Fruit fly (Drosophila melanogaster): ENCODE data around the gene Srg3.

Gene Srg3

dm6 chr3L:9465652-9466244 lies 22.7 kb downstream of the Srg3 start:
- TF ChIP-seq Myc (optimal IDR thresholded peaks at IDR 0.05) (no peak), h (optimal IDR thresholded peaks at IDR 0.05) (no peak), Sin3A (optimal IDR thresholded peaks at IDR 0.05) (no peak), ttk (optimal IDR thresholded peaks at IDR 0.05) (no peak), insv (optimal IDR thresholded peaks at IDR 0.05) (no peak), psq (optimal IDR thresholded peaks at IDR 0.05) (no peak)

- TF ChIP-seq ttk (optimal IDR thresholded peaks at IDR 0.05) (no peak), psq (optimal IDR thresholded peaks at IDR 0.05) (no peak), h (optimal IDR thresholded peaks at IDR 0.05) (no peak), Myc (optimal IDR thresholded peaks at IDR 0.05) (no peak), Sin3A (optimal IDR thresholded peaks at IDR 0.05) (no peak), insv (optimal IDR thresholded peaks at IDR 0.05) (no peak)
Measured at dm6 chr3L:9466595-9466994, 23.6 kb downstream of the Srg3 start.

- TF ChIP-seq Myc (optimal IDR thresholded peaks at IDR 0.05) (no peak), insv (optimal IDR thresholded peaks at IDR 0.05) (no peak), ttk (optimal IDR thresholded peaks at IDR 0.05) (no peak), Sin3A (optimal IDR thresholded peaks at IDR 0.05) (no peak), h (optimal IDR thresholded peaks at IDR 0.05) (no peak), psq (optimal IDR thresholded peaks at IDR 0.05) (no peak)
Measured at dm6 chr3L:9467267-9467666, 24.2 kb downstream of the Srg3 start.

dm6 chr3L:9467763-9468206 lies 24.8 kb downstream of the Srg3 start:
- TF ChIP-seq h (optimal IDR thresholded peaks at IDR 0.05): no peak
- no peak for TF ChIP-seq psq (optimal IDR thresholded peaks at IDR 0.05)
- no peak for TF ChIP-seq ttk (optimal IDR thresholded peaks at IDR 0.05)
- no peak for TF ChIP-seq insv (optimal IDR thresholded peaks at IDR 0.05)
- TF ChIP-seq Myc (optimal IDR thresholded peaks at IDR 0.05): no peak
- no peak for TF ChIP-seq Sin3A (optimal IDR thresholded peaks at IDR 0.05)

dm6 chr3L:9468261-9468890 lies 25.3 kb downstream of the Srg3 start:
- TF ChIP-seq Myc (optimal IDR thresholded peaks at IDR 0.05) (no peak), psq (optimal IDR thresholded peaks at IDR 0.05) (no peak), insv (optimal IDR thresholded peaks at IDR 0.05) (no peak)

dm6 chr3L:9469079-9469478 lies 26.0 kb downstream of the Srg3 start:
- no peak for TF ChIP-seq insv (optimal IDR thresholded peaks at IDR 0.05)
- TF ChIP-seq Sin3A (optimal IDR thresholded peaks at IDR 0.05): no peak
- TF ChIP-seq Myc (optimal IDR thresholded peaks at IDR 0.05): no peak
- no peak for TF ChIP-seq ttk (optimal IDR thresholded peaks at IDR 0.05)
- TF ChIP-seq psq (optimal IDR thresholded peaks at IDR 0.05): no peak
- TF ChIP-seq h (optimal IDR thresholded peaks at IDR 0.05): no peak

- no peak for TF ChIP-seq Myc (optimal IDR thresholded peaks at IDR 0.05)
- no peak for TF ChIP-seq ttk (optimal IDR thresholded peaks at IDR 0.05)
- no peak for TF ChIP-seq Sin3A (optimal IDR thresholded peaks at IDR 0.05)
- TF ChIP-seq insv (optimal IDR thresholded peaks at IDR 0.05): no peak
- TF ChIP-seq h (optimal IDR thresholded peaks at IDR 0.05): no peak
- TF ChIP-seq psq (optimal IDR thresholded peaks at IDR 0.05): no peak
Measured at dm6 chr3L:9471151-9471903, 28.3 kb downstream of the Srg3 start.

- TF ChIP-seq insv (optimal IDR thresholded peaks at IDR 0.05): no peak
- TF ChIP-seq psq (optimal IDR thresholded peaks at IDR 0.05): no peak
- TF ChIP-seq Sin3A (optimal IDR thresholded peaks at IDR 0.05): no peak
- TF ChIP-seq h (optimal IDR thresholded peaks at IDR 0.05): no peak
- TF ChIP-seq Myc (optimal IDR thresholded peaks at IDR 0.05): no peak
- TF ChIP-seq ttk (optimal IDR thresholded peaks at IDR 0.05): no peak
Measured at dm6 chr3L:9476829-9477228, 33.8 kb downstream of the Srg3 start, which contains the start of the genes Uch-L5 and Jarid2. Gene Uch-L5 (minus strand): TSS chr3L:9476965. Gene Jarid2 (plus strand): TSS chr3L:9477038.

- TF ChIP-seq h (optimal IDR thresholded peaks at IDR 0.05) (no peak), ttk (optimal IDR thresholded peaks at IDR 0.05) (no peak), Sin3A (optimal IDR thresholded peaks at IDR 0.05) (no peak), insv (optimal IDR thresholded peaks at IDR 0.05) (no peak), Myc (optimal IDR thresholded peaks at IDR 0.05) (no peak), psq (optimal IDR thresholded peaks at IDR 0.05) (no peak)
Measured at dm6 chr3L:9487586-9487985, 44.6 kb downstream of the Srg3 start, which contains the start of gene pall. Gene pall (minus strand): TSS chr3L:9487790.

- TF ChIP-seq insv (optimal IDR thresholded peaks at IDR 0.05): no peak
Measured at dm6 chr3L:9489133-9489532, 46.1 kb downstream of the Srg3 start, which contains the start of gene CG32036. Gene CG32036 (minus strand): TSS chr3L:9489233.

dm6 chr3L:9489627-9490026 lies 46.6 kb downstream of the Srg3 start:
- no peak for TF ChIP-seq h (optimal IDR thresholded peaks at IDR 0.05)
- TF ChIP-seq ttk (optimal IDR thresholded peaks at IDR 0.05): no peak
- TF ChIP-seq insv (optimal IDR thresholded peaks at IDR 0.05): no peak
- TF ChIP-seq psq (optimal IDR thresholded peaks at IDR 0.05): no peak
- TF ChIP-seq Myc (optimal IDR thresholded peaks at IDR 0.05): no peak

dm6 chr3L:9490432-9490831 lies 47.4 kb downstream of the Srg3 start:
- TF ChIP-seq Sin3A (optimal IDR thresholded peaks at IDR 0.05) (no peak), psq (optimal IDR thresholded peaks at IDR 0.05) (no peak), ttk (optimal IDR thresholded peaks at IDR 0.05) (no peak), insv (optimal IDR thresholded peaks at IDR 0.05) (no peak), Myc (optimal IDR thresholded peaks at IDR 0.05) (no peak), h (optimal IDR thresholded peaks at IDR 0.05) (no peak)

Data from Kc167 (cell line).